Worm (Caenorhabditis elegans) whole organism, L3 larva: ENCODE results near the gene T04A11.1.
"Not testable (repeated sequence)": the region's sequence is repeated elsewhere in the genome, so short reads cannot be mapped to it uniquely, and the experiment has no call there.

Experiments used
- ceh-9 ChIP-seq: sonication (generic microtip); optimal IDR thresholded peaks from 2 replicates; lab custom pipeline; 2018; ENCODE audit warnings: missing biosample characterization, missing genetic modification characterization
- eor-1 ChIP-seq, 2 experiments: fragments of 150-350 bp; optimal IDR thresholded peaks; 2 replicates each; lab custom pipeline; 2014 to 2018; ENCODE audit warnings: missing biosample characterization in 2 of 2, missing genetic modification characterization in 2 of 2
- mdl-1 ChIP-seq: fragments of 150-350 bp; optimal IDR thresholded peaks from 2 replicates; lab custom pipeline; 2014; ENCODE audit warnings: missing biosample characterization, missing genetic modification characterization
- nhr-12 ChIP-seq: fragments of 150-350 bp; optimal IDR thresholded peaks from 2 replicates; lab custom pipeline; 2014; ENCODE audit warnings: missing biosample characterization, missing genetic modification characterization
- nhr-23 ChIP-seq: fragments of 150-350 bp; optimal IDR thresholded peaks from 2 replicates; lab custom pipeline; 2014; ENCODE audit warnings: missing biosample characterization, missing genetic modification reagents, missing genetic modification characterization
- nhr-237 ChIP-seq: fragments of 150-350 bp; optimal IDR thresholded peaks from 2 replicates; lab custom pipeline; 2014; ENCODE audit warnings: missing biosample characterization, missing genetic modification characterization
- nhr-76 ChIP-seq: fragments of 150-350 bp; sonication (generic microtip); optimal IDR thresholded peaks from 5 replicates; lab custom pipeline; 2014; ENCODE audit warnings: missing biosample characterization, missing genetic modification characterization
- sea-2 ChIP-seq: fragments of 150-350 bp; sonication (generic microtip); optimal IDR thresholded peaks from 4 replicates; lab custom pipeline; 2014; ENCODE audit warnings: missing biosample characterization, missing genetic modification reagents, missing genetic modification characterization
- skn-1 ChIP-seq: fragments of 150-350 bp; optimal IDR thresholded peaks from 2 replicates; lab custom pipeline; 2014; ENCODE audit warnings: missing biosample characterization, missing genetic modification characterization
- snpc-4 ChIP-seq: fragments of 150-350 bp; optimal IDR thresholded peaks from 2 replicates; lab custom pipeline; 2014; ENCODE audit warnings: missing biosample characterization, missing genetic modification characterization
- zag-1 ChIP-seq: fragments of 150-350 bp; optimal IDR thresholded peaks from 2 replicates; lab custom pipeline; 2014; ENCODE audit warnings: missing biosample characterization, missing genetic modification characterization
- ztf-4 ChIP-seq: fragments of 150-350 bp; optimal IDR thresholded peaks from 2 replicates; lab custom pipeline; 2014; ENCODE audit warnings: missing biosample characterization, missing genetic modification characterization

DNA sequence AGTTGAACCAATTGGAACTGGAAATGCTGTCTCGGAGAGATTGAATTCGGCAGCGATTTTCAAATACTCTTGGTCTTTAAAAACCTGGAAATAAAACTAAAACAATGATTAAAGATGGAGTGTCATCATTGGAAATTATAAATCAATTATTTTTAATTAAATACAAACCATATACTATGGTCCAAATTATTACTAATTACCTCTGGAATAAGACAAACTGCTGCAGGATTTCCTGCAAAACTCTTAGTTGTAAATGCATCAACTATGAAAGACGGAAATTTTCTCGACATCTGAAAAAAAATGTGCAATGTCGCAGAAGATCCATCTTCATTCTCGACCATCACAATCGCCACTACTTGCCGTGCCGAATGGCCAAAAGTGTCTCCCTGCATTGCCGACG lies 1.9 kb upstream of the T04A11.1 start, which contains the start of gene igdb-1:
- not testable (repeated sequence) for TF ChIP-seq snpc-4; ztf-4; nhr-76; skn-1; nhr-12 (tag; lab: Kevin White, UChicago); sea-2 (GFP tag; lab: Kevin White, UChicago); eor-1 (tag; optimal IDR thresholded peaks at IDR 0.05; lab: Kevin White, UChicago); zag-1; ceh-9 (tag; lab: Kevin White, UChicago); nhr-23; nhr-237 (tag; lab: Kevin White, UChicago); mdl-1 (tag; lab: Kevin White, UChicago)
